Fruit fly (Drosophila melanogaster): ENCODE results near the gene CG14109.

- TF ChIP-seq Dll (optimal IDR thresholded peaks at IDR 0.05) (no peak), usp (GFP tag; optimal IDR thresholded peaks at IDR 0.05) (no peak)
These were observed 28.4 kb upstream of the CG14109 start, which contains the start of the genes CG10222 and flr for dm6 chr3L:13412200-13412885.

Data from whole organism.